Worm (Caenorhabditis elegans): Measurements from ENCODE around the gene Y22D7AL.6.

Y22D7AL.6 gene

ce11 chrIII:1616245-1617026 lies 11.7 kb downstream of the Y22D7AL.6 start (continued):
- TF ChIP-seq daf-12 (tag; optimal IDR thresholded peaks at IDR 0.05) (no peak), set-16 (GFP tag; IDR thresholded peaks at IDR 0.05) (no peak), Y75B8A.6 (GFP tag; IDR thresholded peaks at IDR 0.05) (peak; percentile 51; the same call in 1 of the 2 replicates), zfp-2 (tag; optimal IDR thresholded peaks at IDR 0.05) (no peak), ceh-20 (GFP tag; IDR thresholded peaks at IDR 0.05) (peak; percentile 13; the same call in 1 of the 2 replicates), nhr-28 (tag; optimal IDR thresholded peaks at IDR 0.05) (no peak), F44E2.7 (GFP tag; IDR thresholded peaks at IDR 0.05) (no peak), ZK546.5 (tag; optimal IDR thresholded peaks at IDR 0.05) (no peak), ces-1 (GFP tag; optimal IDR thresholded peaks at IDR 0.05) (no peak), lin-13 (GFP tag; optimal IDR thresholded peaks at IDR 0.05) (peak; percentile 68), nhr-76 (tag; optimal IDR thresholded peaks at IDR 0.05) (no peak), lin-15B (tag; optimal IDR thresholded peaks at IDR 0.05) (peak; percentile 29), D1046.2 (GFP tag; IDR thresholded peaks at IDR 0.05) (no peak), hlh-30 (tag; optimal IDR thresholded peaks at IDR 0.05; ENCODE audit: insufficient read depth) (peak; percentile 28), F26F4.8 (GFP tag; conservative IDR thresholded peaks at IDR 0.05) (no peak), pqm-1 (tag; optimal IDR thresholded peaks at IDR 0.05) (no peak), ceh-82 (tag; optimal IDR thresholded peaks at IDR 0.05) (no peak), hlh-11 (tag; optimal IDR thresholded peaks at IDR 0.05) (peak; percentile 38), zip-11 (GFP tag; IDR thresholded peaks at IDR 0.05) (no peak), daf-8 (GFP tag; IDR thresholded peaks at IDR 0.05) (0 out of 2 replicates have a peak, but pooled peaks have one; percentile 19), dmd-9 (GFP tag; IDR thresholded peaks at IDR 0.05) (no peak), nhr-77 (tag; optimal IDR thresholded peaks at IDR 0.05) (no peak), mxl-2 (GFP tag; conservative IDR thresholded peaks at IDR 0.05) (no peak), egl-27 (tag; optimal IDR thresholded peaks at IDR 0.05) (no peak), madf-9 (GFP tag; conservative IDR thresholded peaks at IDR 0.05) (0 out of 2 replicates have a peak, but pooled peaks have one; percentile 3), lin-1 (GFP tag; IDR thresholded peaks at IDR 0.05) (no peak), fkh-10 (GFP tag; optimal IDR thresholded peaks at IDR 0.05) (no peak), Y5F2A.4 (GFP tag; optimal IDR thresholded peaks at IDR 0.05) (peak; percentile 53), nhr-102 (tag; optimal IDR thresholded peaks at IDR 0.05) (peak; percentile 74), T20F7.1 (GFP tag; optimal IDR thresholded peaks at IDR 0.05) (no peak), php-3 (GFP tag; IDR thresholded peaks at IDR 0.05) (peak; percentile 57; the same call in 1 of the 2 replicates), egl-43 (GFP tag; IDR thresholded peaks at IDR 0.05) (peak; percentile 78), lin-38 (GFP tag; IDR thresholded peaks at IDR 0.05) (peak; percentile 93), nhr-237 (tag; optimal IDR thresholded peaks at IDR 0.05) (no peak), dmd-6 (GFP tag; IDR thresholded peaks at IDR 0.05) (peak; percentile 21; the same call in 1 of the 2 replicates), unc-39 (tag; optimal IDR thresholded peaks at IDR 0.05) (no peak), unc-62 (GFP tag; optimal IDR thresholded peaks at IDR 0.05 in 1 of 2) (no peak), unc-62 (tag; optimal IDR thresholded peaks at IDR 0.05) (no peak), spr-3 (GFP tag; optimal IDR thresholded peaks at IDR 0.05) (no peak), gei-8 (GFP tag; optimal IDR thresholded peaks at IDR 0.05) (peak; percentile 61), nhr-6 (tag; optimal IDR thresholded peaks at IDR 0.05) (no peak), zip-2 (tag; optimal IDR thresholded peaks at IDR 0.05) (no peak), zag-1 (tag; optimal IDR thresholded peaks at IDR 0.05) (no peak), hmg-1.1 (GFP tag; IDR thresholded peaks at IDR 0.05) (no peak), aly-2 (tag; optimal IDR thresholded peaks at IDR 0.05) (no peak), daf-16 (GFP tag; optimal IDR thresholded peaks at IDR 0.05) (peak; percentile 2 to 49), daf-16 (tag; optimal IDR thresholded peaks at IDR 0.05) (peak; percentile 14), hif-1 (tag; optimal IDR thresholded peaks at IDR 0.05) (peak in 1 of 2 experiments; percentile 49), rbr-2 (tag; optimal IDR thresholded peaks at IDR 0.05) (no peak), mep-1 (tag; optimal IDR thresholded peaks at IDR 0.05) (peak; percentile 59), snpc-1.2 (GFP tag; IDR thresholded peaks at IDR 0.05) (no peak)
